Worm (Caenorhabditis elegans) whole organism, L4 larva: ENCODE measurements around the gene med-1.

Experiments
- F10B5.3 ChIP-seq: sonication (generic microtip); optimal IDR thresholded peaks from 2 replicates; lab custom pipeline; 2016; ENCODE audit warnings: mild to moderate bottlenecking, missing genetic modification characterization, missing compliant biosample characterization
- F26F4.8 ChIP-seq: fragments of 200-800 bp; sonication (Bioruptor generic); conservative IDR thresholded peaks from 2 replicates; pipeline ENCODE4 v1.3.6; 2022; ENCODE audit warnings: missing genetic modification characterization, missing compliant biosample characterization
- F37D6.2 ChIP-seq: sonication (generic microtip); optimal IDR thresholded peaks from 2 replicates; lab custom pipeline; 2016; ENCODE audit warnings: mild to moderate bottlenecking, missing genetic modification characterization, missing compliant biosample characterization
- F49E8.2 ChIP-seq: sonication (generic microtip); optimal IDR thresholded peaks from 2 replicates; lab custom pipeline; 2016; ENCODE audit warnings: missing compliant biosample characterization, mild to moderate bottlenecking, missing genetic modification characterization, borderline replicate concordance
- R02D3.7 ChIP-seq: fragments of 150-350 bp; sonication (generic microtip); optimal IDR thresholded peaks from 3 replicates; lab custom pipeline; 2014; ENCODE audit warnings: missing biosample characterization, missing genetic modification characterization
- T26A8.4 ChIP-seq: fragments of 200-800 bp; sonication (Bioruptor generic); IDR thresholded peaks from 2 replicates; pipeline ENCODE4 v1.3.6; 2022; ENCODE audit warnings: missing genetic modification characterization, missing compliant biosample characterization
- Y75B8A.6 ChIP-seq: fragments of 200-800 bp; sonication (Bioruptor generic); IDR thresholded peaks from 2 replicates; pipeline ENCODE4 v1.3.6; 2022; ENCODE audit warnings: missing genetic modification reagents, missing genetic modification characterization, missing compliant biosample characterization
- ZK337.2 ChIP-seq: fragments of 200-800 bp; sonication (Bioruptor generic); IDR thresholded peaks from 2 replicates; pipeline ENCODE4 v1.3.6; 2022; ENCODE audit warnings: missing genetic modification reagents, missing genetic modification characterization, missing compliant biosample characterization
- ama-1 ChIP-seq: fragments of 150-350 bp; optimal IDR thresholded peaks from 2 replicates; lab custom pipeline; 2014; ENCODE audit warnings: inconsistent platforms, mixed read lengths
- arid-1 ChIP-seq: fragments of 200-800 bp; sonication (Bioruptor generic); conservative IDR thresholded peaks from 2 replicates; pipeline ENCODE4 v1.3.6; 2022; ENCODE audit warnings: missing genetic modification reagents, missing genetic modification characterization, missing compliant biosample characterization
- ceh-20 ChIP-seq: fragments of 200-800 bp; sonication (Bioruptor generic); IDR thresholded peaks from 2 replicates; pipeline ENCODE4 v1.3.6; 2022; ENCODE audit warnings: missing genetic modification reagents, missing genetic modification characterization, missing compliant biosample characterization
- ceh-32 ChIP-seq: sonication (generic microtip); optimal IDR thresholded peaks from 2 replicates; lab custom pipeline; 2016; ENCODE audit warnings: mild to moderate bottlenecking, missing genetic modification characterization, missing compliant biosample characterization; ENCODE audit not compliant: poor library complexity
- ceh-44 ChIP-seq: fragments of 200-800 bp; sonication (Bioruptor generic); IDR thresholded peaks from 2 replicates; pipeline ENCODE4 v1.3.6; 2022; ENCODE audit warnings: missing genetic modification reagents, missing genetic modification characterization, missing compliant biosample characterization
- ceh-62 ChIP-seq: sonication (generic microtip); optimal IDR thresholded peaks from 2 replicates; lab custom pipeline; 2017; ENCODE audit warnings: missing biosample characterization, missing genetic modification characterization
- ceh-82 ChIP-seq: sonication (generic microtip); optimal IDR thresholded peaks from 2 replicates; lab custom pipeline; 2017; ENCODE audit warnings: missing biosample characterization, missing genetic modification characterization
- cey-2 ChIP-seq: sonication (generic microtip); optimal IDR thresholded peaks from 3 replicates; lab custom pipeline; 2017; ENCODE audit warnings: missing genetic modification characterization, mild to moderate bottlenecking, missing compliant biosample characterization, antibody characterized with exemption, borderline replicate concordance; ENCODE audit not compliant: insufficient read depth
- ctbp-1 ChIP-seq: fragments of 200-800 bp; sonication (Bioruptor generic); IDR thresholded peaks from 2 replicates; pipeline ENCODE4 v1.3.6; 2022; ENCODE audit warnings: missing genetic modification reagents, missing genetic modification characterization, missing compliant biosample characterization
- daf-12 ChIP-seq: fragments of 150-350 bp; optimal IDR thresholded peaks from 2 replicates; lab custom pipeline; 2014; ENCODE audit warnings: missing biosample characterization, missing genetic modification reagents, missing genetic modification characterization
- daf-16 ChIP-seq, 3 experiments: sonication (generic microtip); optimal IDR thresholded peaks; 2 replicates each; lab custom pipeline; 2016 to 2017; ENCODE audit warnings: missing genetic modification characterization in 3 of 3, missing genetic modification reagents in 3 of 3, mild to moderate bottlenecking in 2 of 3, missing compliant biosample characterization in 2 of 3, missing biosample characterization in 1 of 3, moderate library complexity in 1 of 3
- dmd-6 ChIP-seq: fragments of 200-800 bp; sonication (Bioruptor generic); IDR thresholded peaks from 2 replicates; pipeline ENCODE4 v1.3.6; 2022; ENCODE audit warnings: missing genetic modification reagents, missing genetic modification characterization, missing compliant biosample characterization
- duxl-1 ChIP-seq: sonication (generic microtip); optimal IDR thresholded peaks from 2 replicates; lab custom pipeline; 2016; ENCODE audit warnings: mild to moderate bottlenecking, missing genetic modification characterization, moderate library complexity, missing compliant biosample characterization; ENCODE audit not compliant: poor library complexity
- dve-1 ChIP-seq: sonication (generic microtip); optimal IDR thresholded peaks from 2 replicates; lab custom pipeline; 2017; ENCODE audit warnings: antibody characterized with exemption, mild to moderate bottlenecking, missing genetic modification characterization, missing compliant biosample characterization; ENCODE audit not compliant: insufficient read depth
- egl-27 ChIP-seq: sonication (generic microtip); optimal IDR thresholded peaks from 3 replicates; lab custom pipeline; 2017; ENCODE audit warnings: missing biosample characterization, missing genetic modification reagents, missing genetic modification characterization
- fos-1 ChIP-seq: fragments of 150-350 bp; optimal IDR thresholded peaks from 2 replicates; lab custom pipeline; 2014; ENCODE audit warnings: missing biosample characterization, missing genetic modification characterization
- hif-1 ChIP-seq, 2 experiments: sonication (generic microtip); optimal IDR thresholded peaks; 2 replicates each; lab custom pipeline; 2016 to 2017; ENCODE audit warnings: missing compliant biosample characterization in 2 of 2, missing genetic modification characterization in 2 of 2, missing genetic modification reagents in 2 of 2, missing genotype in 2 of 2, mild to moderate bottlenecking in 1 of 2
- hmg-1.1 ChIP-seq: fragments of 200-800 bp; sonication (Bioruptor generic); IDR thresholded peaks from 2 replicates; pipeline ENCODE4 v1.3.6; 2022; ENCODE audit warnings: missing genetic modification reagents, missing genetic modification characterization, missing compliant biosample characterization
- jun-1 ChIP-seq: fragments of 150-350 bp; optimal IDR thresholded peaks from 2 replicates; lab custom pipeline; 2014; ENCODE audit warnings: missing biosample characterization, missing genetic modification reagents, missing genetic modification characterization
- lin-1 ChIP-seq: fragments of 200-800 bp; sonication (Bioruptor generic); IDR thresholded peaks from 2 replicates; pipeline ENCODE4 v1.3.6; 2022; ENCODE audit warnings: missing genetic modification reagents, missing genetic modification characterization, missing compliant biosample characterization
- lin-13 ChIP-seq: fragments of 150-350 bp; optimal IDR thresholded peaks from 2 replicates; lab custom pipeline; 2014; ENCODE audit warnings: missing biosample characterization, missing genetic modification reagents, missing genetic modification characterization
- lin-29 ChIP-seq: fragments of 200-800 bp; sonication (Bioruptor generic); IDR thresholded peaks from 2 replicates; pipeline ENCODE4 v1.3.6; 2022; ENCODE audit warnings: missing genetic modification reagents, missing genetic modification characterization, missing compliant biosample characterization
- lin-38 ChIP-seq: fragments of 200-800 bp; sonication (Bioruptor generic); IDR thresholded peaks from 2 replicates; pipeline ENCODE4 v1.3.6; 2022; ENCODE audit warnings: missing genetic modification reagents, missing genetic modification characterization, missing compliant biosample characterization
- lin-39 ChIP-seq: fragments of 150-350 bp; optimal IDR thresholded peaks from 2 replicates; lab custom pipeline; 2014; ENCODE audit warnings: missing biosample characterization, missing genetic modification reagents, missing genetic modification characterization
- madf-9 ChIP-seq: fragments of 200-800 bp; sonication (Bioruptor generic); conservative IDR thresholded peaks from 2 replicates; pipeline ENCODE4 v1.3.6; 2022; ENCODE audit warnings: missing genetic modification reagents, missing genetic modification characterization, missing compliant biosample characterization
- mdt-29 ChIP-seq: fragments of 200-800 bp; sonication (Bioruptor generic); IDR thresholded peaks from 2 replicates; pipeline ENCODE4 v1.3.6; 2022; ENCODE audit warnings: missing genetic modification reagents, missing genetic modification characterization, missing compliant biosample characterization
- mes-2 ChIP-seq: sonication (generic microtip); optimal IDR thresholded peaks from 2 replicates; lab custom pipeline; 2016; ENCODE audit warnings: missing genotype, mild to moderate bottlenecking, missing genetic modification characterization, missing compliant biosample characterization; ENCODE audit not compliant: poor library complexity, severe bottlenecking
- nhr-10 ChIP-seq: fragments of 150-350 bp; optimal IDR thresholded peaks from 2 replicates; lab custom pipeline; 2014; ENCODE audit warnings: missing biosample characterization, missing genetic modification characterization
- nhr-237 ChIP-seq: sonication (generic microtip); optimal IDR thresholded peaks from 2 replicates; lab custom pipeline; 2017; ENCODE audit warnings: missing biosample characterization, missing genetic modification characterization
- nhr-28 ChIP-seq: fragments of 150-350 bp; optimal IDR thresholded peaks from 2 replicates; lab custom pipeline; 2014; ENCODE audit warnings: missing biosample characterization, missing genetic modification characterization
- nhr-42 ChIP-seq: fragments of 200-800 bp; sonication (Bioruptor generic); IDR thresholded peaks from 2 replicates; pipeline ENCODE4 v1.3.6; 2022; ENCODE audit warnings: missing genetic modification characterization, missing compliant biosample characterization
- saeg-2 ChIP-seq: fragments of 200-800 bp; sonication (Bioruptor generic); IDR thresholded peaks from 2 replicates; pipeline ENCODE4 v1.3.6; 2022; ENCODE audit warnings: missing genetic modification reagents, missing genetic modification characterization, missing compliant biosample characterization
- sdz-12 ChIP-seq: fragments of 200-800 bp; sonication (Bioruptor generic); optimal IDR thresholded peaks from 2 replicates; lab custom pipeline; 2018; ENCODE audit warnings: mild to moderate bottlenecking, missing genetic modification characterization, missing compliant biosample characterization
- skn-1 ChIP-seq: fragments of 150-350 bp; optimal IDR thresholded peaks from 2 replicates; lab custom pipeline; 2014; ENCODE audit warnings: missing biosample characterization, missing genetic modification characterization
- spr-1 ChIP-seq: sonication (generic microtip); optimal IDR thresholded peaks from 2 replicates; lab custom pipeline; 2016; ENCODE audit warnings: mild to moderate bottlenecking, missing genetic modification characterization, missing compliant biosample characterization
- spr-3 ChIP-seq: fragments of 200-800 bp; sonication (Bioruptor generic); optimal IDR thresholded peaks from 2 replicates; lab custom pipeline; 2018; ENCODE audit warnings: mild to moderate bottlenecking, missing genetic modification characterization, missing compliant biosample characterization
- tra-1 ChIP-seq: fragments of 200-800 bp; sonication (Bioruptor generic); IDR thresholded peaks from 2 replicates; pipeline ENCODE4 v1.3.6; 2022; ENCODE audit warnings: missing genetic modification reagents, missing genetic modification characterization, missing compliant biosample characterization
- unc-130 ChIP-seq: sonication (generic microtip); optimal IDR thresholded peaks from 2 replicates; lab custom pipeline; 2016; ENCODE audit warnings: missing genetic modification reagents, missing genetic modification characterization, missing compliant biosample characterization
- zag-1 ChIP-seq: fragments of 150-350 bp; optimal IDR thresholded peaks from 2 replicates; lab custom pipeline; 2014; ENCODE audit warnings: missing biosample characterization, missing genetic modification characterization
- zfp-2 ChIP-seq: sonication (generic microtip); optimal IDR thresholded peaks from 2 replicates; lab custom pipeline; 2016; ENCODE audit warnings: mild to moderate bottlenecking, missing genetic modification characterization, missing compliant biosample characterization
- zfp-3 ChIP-seq: fragments of 200-800 bp; sonication (Bioruptor generic); conservative IDR thresholded peaks from 2 replicates; pipeline ENCODE4 v1.3.6; 2022; ENCODE audit warnings: missing genetic modification reagents, missing genetic modification characterization, missing compliant biosample characterization
- zip-2 ChIP-seq: fragments of 150-350 bp; optimal IDR thresholded peaks from 2 replicates; lab custom pipeline; 2014; ENCODE audit warnings: missing biosample characterization, missing genetic modification characterization
- ztf-7 ChIP-seq: fragments of 150-350 bp; optimal IDR thresholded peaks from 2 replicates; lab custom pipeline; 2014; ENCODE audit warnings: missing biosample characterization, missing genetic modification characterization

The med-1 gene

DNA sequence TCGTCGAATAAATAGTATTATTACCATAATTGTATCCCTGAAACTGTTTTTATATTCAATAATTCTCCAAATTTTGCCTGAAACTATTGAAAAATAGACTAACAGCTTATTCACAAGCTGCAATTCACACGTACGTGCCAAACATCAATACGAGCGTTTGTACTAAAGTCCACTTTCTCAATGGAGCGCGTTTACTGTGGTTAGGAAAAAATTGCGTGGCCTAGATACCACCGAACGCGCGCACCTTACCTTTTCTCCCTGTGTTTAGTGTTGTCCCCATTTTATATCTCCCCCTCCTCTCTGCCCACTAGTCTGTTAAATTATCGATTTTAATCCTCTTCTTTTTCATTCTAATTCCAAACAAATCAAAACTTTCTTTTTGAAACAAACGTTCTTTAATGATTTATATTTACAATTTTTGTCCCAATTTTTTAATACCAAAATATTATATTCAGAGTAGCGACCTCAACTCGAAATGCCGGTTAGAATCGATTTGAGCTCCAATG, 23.9 kb downstream of the med-1 start, which contains the start of the genes T18D3.9 and T18D3.1 (continued):
- no peak for TF ChIP-seq F37D6.2 (tag; lab: Kevin White, UChicago)
- TF ChIP-seq daf-12: no peak
- TF ChIP-seq ceh-82: no peak
- peak; percentile 72 for TF ChIP-seq mes-2 (tag; lab: Kevin White, UChicago)
- TF ChIP-seq lin-38 (GFP tag; lab: Robert Waterston, UW): peak; percentile 89
- TF ChIP-seq ceh-20 (GFP tag; lab: Robert Waterston, UW): no peak
- peak; percentile 17 for TF ChIP-seq ama-1 (lab: Kevin White, UChicago)
- no peak for TF ChIP-seq duxl-1 (tag; lab: Kevin White, UChicago)
- no peak for TF ChIP-seq ceh-44
- peak; percentile 21; the same call in 1 of the 2 replicates for TF ChIP-seq dmd-6 (GFP tag; lab: Robert Waterston, UW)
- TF ChIP-seq madf-9 (GFP tag; lab: Robert Waterston, UW): no peak
- TF ChIP-seq T26A8.4 (GFP tag; lab: Robert Waterston, UW): no peak
- TF ChIP-seq sdz-12: no peak
- no peak for TF ChIP-seq zag-1 (tag; lab: Kevin White, UChicago)
- TF ChIP-seq daf-16 (GFP tag; optimal IDR thresholded peaks at IDR 0.05; lab: Kevin White, UChicago): no peak
- TF ChIP-seq daf-16 (tag; optimal IDR thresholded peaks at IDR 0.05; lab: Kevin White, UChicago): peak; percentile 22
- no peak for TF ChIP-seq mdt-29 (GFP tag; lab: Robert Waterston, UW)
- no peak for TF ChIP-seq arid-1 (GFP tag; lab: Robert Waterston, UW)
- no peak for TF ChIP-seq ztf-7
- no peak for TF ChIP-seq Y75B8A.6
- TF ChIP-seq lin-1 (GFP tag; lab: Robert Waterston, UW): no peak
- TF ChIP-seq nhr-237 (tag; lab: Kevin White, UChicago): no peak
- TF ChIP-seq jun-1 (tag; lab: Kevin White, UChicago): no peak
- TF ChIP-seq dve-1 (tag; lab: Kevin White, UChicago): peak; percentile 45
- no peak for TF ChIP-seq cey-2 (tag; lab: Kevin White, UChicago)
- TF ChIP-seq lin-13 (GFP tag; lab: Kevin White, UChicago): no peak
- TF ChIP-seq zip-2 (tag; lab: Kevin White, UChicago): no peak
- TF ChIP-seq egl-27 (tag; lab: Kevin White, UChicago): no peak
- TF ChIP-seq lin-29 (GFP tag; lab: Robert Waterston, UW): no peak
- no peak for TF ChIP-seq R02D3.7 (tag; lab: Kevin White, UChicago)
- TF ChIP-seq spr-1 (tag; lab: Kevin White, UChicago): no peak
- TF ChIP-seq ceh-32 (tag; lab: Kevin White, UChicago): no peak
- no peak for TF ChIP-seq nhr-42
- TF ChIP-seq skn-1 (tag; lab: Kevin White, UChicago): no peak
- no peak for TF ChIP-seq ceh-62 (tag; lab: Kevin White, UChicago)
- TF ChIP-seq ZK337.2 (GFP tag; lab: Robert Waterston, UW): no peak
- no peak for TF ChIP-seq zfp-2 (tag; lab: Kevin White, UChicago)
- TF ChIP-seq zfp-3 (GFP tag; lab: Robert Waterston, UW): no peak
- no peak for TF ChIP-seq F10B5.3 (tag; lab: Kevin White, UChicago)
- TF ChIP-seq F49E8.2 (tag; lab: Kevin White, UChicago): no peak
- no peak for TF ChIP-seq unc-130 (GFP tag; lab: Kevin White, UChicago)
- TF ChIP-seq hmg-1.1 (GFP tag; lab: Robert Waterston, UW): 0 out of 2 replicates have a peak, but pooled peaks have one; percentile 44
- TF ChIP-seq saeg-2 (GFP tag; lab: Robert Waterston, UW): no peak
- no peak for TF ChIP-seq ctbp-1 (GFP tag; lab: Robert Waterston, UW)
- no peak for TF ChIP-seq tra-1 (GFP tag; lab: Robert Waterston, UW)
- TF ChIP-seq lin-39 (tag; lab: Kevin White, UChicago): no peak
- TF ChIP-seq nhr-10 (tag; lab: Kevin White, UChicago): no peak
- no peak for TF ChIP-seq fos-1 (tag; lab: Kevin White, UChicago)
- peak; percentile 53 for TF ChIP-seq nhr-28 (tag; lab: Kevin White, UChicago)
- TF ChIP-seq F26F4.8 (GFP tag; lab: Robert Waterston, UW): no peak
- TF ChIP-seq spr-3 (GFP tag; lab: Kevin White, UChicago): no peak
- peak; percentile 84 to 100 for TF ChIP-seq hif-1 (tag; optimal IDR thresholded peaks at IDR 0.05; lab: Kevin White, UChicago)
